Worm (Caenorhabditis elegans) whole organism, mixed stage, embryonic: ENCODE results near the gene pix-1.

Experiments used
- lsy-2 ChIP-seq: fragments of 150-350 bp; optimal IDR thresholded peaks from 2 replicates; lab custom pipeline; 2014; ENCODE audit warnings: missing biosample characterization, missing genetic modification characterization
- snpc-4 ChIP-seq: fragments of 150-350 bp; optimal IDR thresholded peaks from 2 replicates; lab custom pipeline; 2014; ENCODE audit warnings: missing biosample characterization, missing genetic modification characterization
- unc-39 ChIP-seq: fragments of 150-350 bp; optimal IDR thresholded peaks from 2 replicates; lab custom pipeline; 2014; ENCODE audit warnings: missing biosample characterization, missing genetic modification characterization

DNA sequence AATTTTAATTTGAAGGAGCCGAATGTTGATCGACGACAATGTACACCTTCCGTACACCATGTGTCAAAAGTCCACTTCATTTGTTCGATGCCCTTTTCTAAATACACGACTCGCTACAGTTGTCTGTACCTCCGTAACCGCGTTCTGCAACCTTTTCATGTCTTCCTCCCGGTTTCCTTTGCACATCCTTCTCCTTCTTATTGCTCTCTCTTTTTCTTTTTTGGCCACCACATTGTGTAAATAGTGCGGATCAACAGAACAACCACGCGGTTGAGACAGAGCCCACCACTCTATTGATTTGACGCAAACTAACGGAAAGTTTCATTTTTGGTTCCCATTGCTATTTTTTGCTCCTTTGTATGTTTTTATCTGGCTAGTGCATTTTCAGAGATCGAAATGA, 16.3 kb downstream of the pix-1 start:
- TF ChIP-seq snpc-4 (tag; lab: Kevin White, UChicago), result no peak
- no peak for TF ChIP-seq lsy-2 (tag; lab: Kevin White, UChicago)
- TF ChIP-seq unc-39 (tag; lab: Kevin White, UChicago), result no peak
